Worm (Caenorhabditis elegans): Measurements from ENCODE around the gene cyn-7.

cyn-7 gene

DNA sequence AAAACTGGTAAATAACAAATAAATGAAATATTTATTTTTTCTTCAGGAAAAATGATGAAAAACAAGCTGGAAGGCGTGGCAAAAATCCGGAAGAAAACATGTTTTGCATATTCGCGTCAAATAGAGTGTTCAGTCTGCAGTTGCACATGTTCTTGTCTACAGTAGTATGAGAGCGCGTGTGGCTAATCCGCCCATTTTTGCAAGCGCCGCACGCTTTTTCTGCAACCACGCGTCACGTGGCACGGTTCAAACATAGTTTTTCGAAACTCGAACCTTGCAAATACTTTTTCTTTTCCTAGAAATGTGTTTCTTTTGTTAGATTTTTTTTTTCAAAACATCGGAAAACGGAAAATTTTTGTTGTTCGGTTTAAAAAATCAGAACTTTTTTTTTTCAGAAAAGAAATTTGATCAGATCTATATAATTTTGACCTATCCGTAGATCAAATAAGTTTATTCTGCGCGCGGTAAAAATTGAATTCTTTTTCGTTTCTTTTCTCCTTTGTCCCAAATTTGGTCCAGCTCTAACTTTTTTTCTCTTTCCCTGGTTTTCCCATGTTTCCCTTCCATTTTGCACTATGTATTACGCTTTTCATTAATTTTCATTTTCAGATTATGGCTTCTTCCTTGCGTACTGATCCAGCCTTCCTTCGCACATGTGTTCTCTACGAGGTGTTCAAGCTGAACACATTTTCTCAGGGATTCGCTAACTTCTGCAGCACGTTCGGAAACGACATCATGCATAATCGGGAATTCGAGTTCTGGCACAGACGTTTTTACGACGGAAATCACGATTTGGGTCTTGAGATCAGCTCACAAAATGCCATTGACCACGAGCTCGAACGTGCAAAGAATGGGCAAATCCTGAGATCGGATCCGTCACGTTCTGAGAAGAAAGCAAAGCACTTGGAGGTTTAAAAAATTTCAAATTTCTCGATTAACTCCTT lies 2.8 kb downstream of the cyn-7 start, which contains the start of gene Y75B12B.1:
Gene Y75B12B.1, plus strand, starts transcription at position 603 of the 944 bp plus-strand sequence.
- TF ChIP-seq mab-9 (GFP tag; IDR thresholded peaks at IDR 0.05) (no peak), nhr-76 (tag; optimal IDR thresholded peaks at IDR 0.05) (no peak), lin-35 (GFP tag; optimal IDR thresholded peaks at IDR 0.05) (no peak), skn-1 (tag; optimal IDR thresholded peaks at IDR 0.05) (no peak), efl-1 (optimal IDR thresholded peaks at IDR 0.05) (no peak), efl-1 (GFP tag; optimal IDR thresholded peaks at IDR 0.05 in 1 of 2) (peak in 1 of 2 experiments; percentile 90), F16B12.6 (tag; optimal IDR thresholded peaks at IDR 0.05) (no peak), xbp-1 (tag; optimal IDR thresholded peaks at IDR 0.05) (no peak), rnt-1 (tag; optimal IDR thresholded peaks at IDR 0.05) (no peak)

DNA sequence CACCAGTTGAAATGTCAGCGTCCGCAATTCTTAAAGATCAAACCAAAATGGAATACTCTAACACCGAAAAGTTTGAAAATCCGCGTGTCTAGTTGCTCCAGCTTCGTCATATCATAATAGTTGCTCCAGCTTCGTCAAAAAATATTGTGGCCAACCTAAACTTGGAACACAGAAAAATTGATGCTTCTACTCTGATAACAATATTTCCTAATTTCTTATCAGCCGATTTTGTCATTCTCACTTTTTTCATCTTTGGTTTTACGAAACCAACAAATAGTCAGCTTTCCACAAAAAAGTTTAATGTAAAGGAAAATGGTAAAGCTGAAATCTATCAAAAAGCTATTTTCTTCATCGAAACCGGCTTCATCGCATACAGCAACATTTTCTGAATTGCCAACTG lies 4.8 kb downstream of the cyn-7 start, which contains the start of gene fbxa-84:
Gene fbxa-84, plus strand, starts transcription at position 34 of the 400 bp plus-strand sequence.
- no peak for TF ChIP-seq efl-1 (optimal IDR thresholded peaks at IDR 0.05)
- TF ChIP-seq efl-1 (GFP tag; optimal IDR thresholded peaks at IDR 0.05 in 1 of 2): peak in 1 of 2 experiments; percentile 83
- TF ChIP-seq elt-2 (tag; optimal IDR thresholded peaks at IDR 0.05): peak; percentile 5
- no peak for TF ChIP-seq grh-1 (GFP tag; IDR thresholded peaks at IDR 0.05)
- TF ChIP-seq sox-4 (tag; optimal IDR thresholded peaks at IDR 0.05): no peak
- no peak for TF ChIP-seq ama-1 (optimal IDR thresholded peaks at IDR 0.05)

DNA sequence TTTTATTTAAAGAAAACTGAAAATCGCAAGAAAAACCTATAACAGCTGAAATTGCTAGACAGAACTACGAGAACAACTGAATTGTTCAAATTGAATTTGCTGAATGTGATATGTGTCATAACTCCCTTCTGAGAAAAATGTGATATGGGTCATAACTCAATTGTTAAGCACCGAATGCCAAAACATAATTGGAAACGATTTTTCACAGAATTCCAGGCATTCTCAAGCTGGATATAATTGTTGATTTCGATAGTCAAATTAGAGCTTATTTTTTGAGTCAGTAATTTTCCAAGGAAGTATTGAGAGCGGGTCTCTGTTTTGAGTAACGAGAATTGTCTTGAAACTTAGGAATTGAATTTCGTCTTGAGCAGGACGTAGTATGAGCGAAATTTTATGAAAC lies 5.3 kb downstream of the cyn-7 start:
- no peak for TF ChIP-seq hlh-17 (GFP tag; optimal IDR thresholded peaks at IDR 0.05; ENCODE audit: borderline replicate concordance)
- no peak for TF ChIP-seq egl-13 (tag; optimal IDR thresholded peaks at IDR 0.05)
- no peak for TF ChIP-seq dpl-1 (GFP tag; optimal IDR thresholded peaks at IDR 0.05)
- TF ChIP-seq grh-1 (GFP tag; IDR thresholded peaks at IDR 0.05): no peak
- peak; percentile 59 for TF ChIP-seq nhr-71 (tag; optimal IDR thresholded peaks at IDR 0.05)
- no peak for TF ChIP-seq ceh-82 (tag; optimal IDR thresholded peaks at IDR 0.05)
- no peak for TF ChIP-seq efl-3 (GFP tag; optimal IDR thresholded peaks at IDR 0.05)
- no peak for TF ChIP-seq fkh-4 (tag; optimal IDR thresholded peaks at IDR 0.05; ENCODE audit: borderline replicate concordance)
- no peak for TF ChIP-seq rnt-1 (tag; optimal IDR thresholded peaks at IDR 0.05)
- TF ChIP-seq nhr-84 (tag; optimal IDR thresholded peaks at IDR 0.05): no peak
- no peak for TF ChIP-seq mef-2 (tag; optimal IDR thresholded peaks at IDR 0.05)
- no peak for TF ChIP-seq zip-4 (GFP tag; optimal IDR thresholded peaks at IDR 0.05)
- no peak for TF ChIP-seq unc-130 (tag; optimal IDR thresholded peaks at IDR 0.05)
- TF ChIP-seq unc-86 (tag; optimal IDR thresholded peaks at IDR 0.05): no peak
- no peak for TF ChIP-seq lsy-2 (tag; optimal IDR thresholded peaks at IDR 0.05)
- peak; percentile 54 for TF ChIP-seq hlh-4 (tag; optimal IDR thresholded peaks at IDR 0.05)
- TF ChIP-seq Y116A8C.19 (tag; optimal IDR thresholded peaks at IDR 0.05; ENCODE audit: borderline replicate concordance): no peak
- TF ChIP-seq lin-14 (GFP tag; optimal IDR thresholded peaks at IDR 0.05): no peak
- TF ChIP-seq ceh-88 (GFP tag; IDR thresholded peaks at IDR 0.05): no peak
- TF ChIP-seq nhr-47 (tag; optimal IDR thresholded peaks at IDR 0.05): peak; percentile 62
- no peak for TF ChIP-seq alr-1 (tag; optimal IDR thresholded peaks at IDR 0.05; ENCODE audit: borderline replicate concordance)
- peak; percentile 58 for TF ChIP-seq fkh-8 (tag; optimal IDR thresholded peaks at IDR 0.05)
- no peak for TF ChIP-seq vab-15 (tag; optimal IDR thresholded peaks at IDR 0.05)
- TF ChIP-seq nhr-11 (tag; optimal IDR thresholded peaks at IDR 0.05): peak; percentile 13
- TF ChIP-seq C16A3.4 (tag; optimal IDR thresholded peaks at IDR 0.05): no peak
- TF ChIP-seq lin-15B (tag; optimal IDR thresholded peaks at IDR 0.05): no peak
- no peak for TF ChIP-seq egl-27 (tag; optimal IDR thresholded peaks at IDR 0.05)
- no peak for TF ChIP-seq fkh-10 (GFP tag; optimal IDR thresholded peaks at IDR 0.05)
